Worm (Caenorhabditis elegans): ENCODE measurements around the gene dhs-31.

- no peak for TF ChIP-seq hlh-26 (GFP tag; conservative IDR thresholded peaks at IDR 0.05)
- TF ChIP-seq tbx-9 (tag; optimal IDR thresholded peaks at IDR 0.05; ENCODE audit: borderline replicate concordance), result no peak
- TF ChIP-seq snpc-4 (GFP tag; optimal IDR thresholded peaks at IDR 0.05), result no peak
- no peak for TF ChIP-seq snpc-4 (tag; optimal IDR thresholded peaks at IDR 0.05)
- no peak for TF ChIP-seq ceh-40 (GFP tag; IDR thresholded peaks at IDR 0.05)
These were observed 35.2 kb upstream of the dhs-31 start, which contains the start of gene W01B6.5 for ce11 chrIV:10075899-10076298.

All from whole organism, young adult.